Worm (Caenorhabditis elegans) whole organism, L1 larva: ENCODE measurements around the gene F44E2.7.

ENCODE experiments used
- alr-1 ChIP-seq: fragments of 200-800 bp; sonication (Bioruptor generic); optimal IDR thresholded peaks from 2 replicates; lab custom pipeline; 2018; ENCODE audit warnings: borderline replicate concordance, mild to moderate bottlenecking, missing genetic modification characterization, missing compliant biosample characterization
- blmp-1 ChIP-seq: fragments of 150-350 bp; optimal IDR thresholded peaks from 2 replicates; lab custom pipeline; 2014; ENCODE audit warnings: missing biosample characterization, missing genetic modification characterization
- fos-1 ChIP-seq: fragments of 150-350 bp; optimal IDR thresholded peaks from 2 replicates; lab custom pipeline; 2014; ENCODE audit warnings: missing biosample characterization, missing genetic modification characterization
- irx-1 ChIP-seq: sonication (generic microtip); optimal IDR thresholded peaks from 2 replicates; lab custom pipeline; 2016; ENCODE audit warnings: missing genetic modification characterization, missing compliant biosample characterization
- lin-13 ChIP-seq: fragments of 150-350 bp; optimal IDR thresholded peaks from 2 replicates; lab custom pipeline; 2014; ENCODE audit warnings: missing biosample characterization, missing genetic modification reagents, missing genetic modification characterization
- lsy-2 ChIP-seq, 2 experiments: fragments of 150-350 bp; optimal IDR thresholded peaks; 2 replicates each; lab custom pipeline; 2014; ENCODE audit warnings: missing biosample characterization in 2 of 2, missing genetic modification characterization in 2 of 2
- nhr-11 ChIP-seq: fragments of 150-350 bp; optimal IDR thresholded peaks from 2 replicates; lab custom pipeline; 2014; ENCODE audit warnings: missing biosample characterization, missing genetic modification characterization
- nhr-71 ChIP-seq: sonication (generic microtip); optimal IDR thresholded peaks from 2 replicates; lab custom pipeline; 2016; ENCODE audit warnings: mild to moderate bottlenecking, missing genetic modification characterization, moderate library complexity, missing compliant biosample characterization
- nhr-90 ChIP-seq: sonication (generic microtip); optimal IDR thresholded peaks from 2 replicates; lab custom pipeline; 2016; ENCODE audit warnings: mild to moderate bottlenecking, missing genetic modification characterization, missing compliant biosample characterization; ENCODE audit not compliant: poor library complexity
- snpc-4 ChIP-seq: fragments of 150-350 bp; optimal IDR thresholded peaks from 2 replicates; lab custom pipeline; 2014; ENCODE audit warnings: missing biosample characterization, missing genetic modification characterization
- swsn-7 ChIP-seq: sonication (generic microtip); optimal IDR thresholded peaks from 2 replicates; lab custom pipeline; 2016; ENCODE audit warnings: missing genetic modification characterization, missing compliant biosample characterization
- ztf-11 ChIP-seq, 2 experiments: sonication (generic microtip); optimal IDR thresholded peaks; 2 replicates each; lab custom pipeline; 2016 to 2017; ENCODE audit warnings: missing genetic modification characterization in 2 of 2, missing biosample characterization in 1 of 2, missing compliant biosample characterization in 1 of 2

DNA sequence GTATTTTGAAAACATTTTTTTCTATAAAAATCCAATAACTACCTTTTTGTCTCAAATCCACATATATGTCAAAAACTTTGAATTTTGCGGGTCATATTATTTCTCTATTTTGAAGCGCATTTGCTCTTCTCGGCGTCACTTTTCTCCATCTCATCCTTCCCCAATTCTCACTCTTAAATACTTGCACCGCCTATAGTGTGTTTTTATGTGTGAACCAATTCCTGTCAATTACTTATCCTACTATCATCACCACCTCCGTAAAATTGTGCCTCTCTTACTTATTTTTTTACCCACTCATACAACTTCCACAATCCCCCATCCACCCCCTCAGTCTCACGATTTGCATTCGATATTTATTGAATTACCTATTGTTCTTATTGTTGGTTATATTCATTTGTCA lies 42.5 kb downstream of the F44E2.7 start:
- no peak for TF ChIP-seq lsy-2 (tag; optimal IDR thresholded peaks at IDR 0.05; lab: Kevin White, UChicago)
- no peak for TF ChIP-seq nhr-71 (tag; lab: Kevin White, UChicago)
- TF ChIP-seq irx-1 (tag; lab: Kevin White, UChicago): no peak
- TF ChIP-seq ztf-11 (tag; optimal IDR thresholded peaks at IDR 0.05; lab: Kevin White, UChicago): no peak
- TF ChIP-seq snpc-4 (tag; lab: Kevin White, UChicago): no peak
- no peak for TF ChIP-seq blmp-1 (tag; lab: Kevin White, UChicago)
- TF ChIP-seq nhr-90 (tag; lab: Kevin White, UChicago): no peak
- no peak for TF ChIP-seq fos-1 (tag; lab: Kevin White, UChicago)
- TF ChIP-seq lin-13: no peak
- TF ChIP-seq alr-1 (tag; lab: Kevin White, UChicago): no peak
- TF ChIP-seq nhr-11 (tag; lab: Kevin White, UChicago): no peak
- no peak for TF ChIP-seq swsn-7 (tag; lab: Kevin White, UChicago)
